Fruit fly (Drosophila melanogaster): ENCODE measurements around the gene neo.

Gene neo

DNA sequence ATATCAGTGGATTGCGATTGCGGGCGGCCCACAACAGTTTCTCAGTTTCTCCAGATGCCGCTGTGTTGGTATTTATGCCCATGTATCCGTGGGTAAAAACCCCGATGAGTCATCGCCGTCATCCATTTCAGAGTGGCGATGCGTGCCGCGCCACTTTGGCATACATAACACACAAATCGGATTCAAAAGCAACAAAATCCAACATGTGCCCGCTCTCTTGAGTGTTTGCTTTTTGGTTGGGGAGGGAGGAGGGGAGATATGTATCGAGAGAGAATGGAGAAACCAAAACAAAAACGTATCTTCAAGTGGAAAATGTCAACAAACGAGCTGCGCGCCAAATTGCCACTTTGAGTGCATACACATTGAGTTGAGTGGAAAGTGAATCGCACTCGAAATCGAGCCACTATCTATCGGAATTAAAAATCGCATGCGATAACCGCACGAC is 47.3 kb upstream of the neo start (continued):
- TF ChIP-seq Hmr (GFP tag; optimal IDR thresholded peaks at IDR 0.05) (peak; percentile 48), NFAT (GFP tag; IDR thresholded peaks at IDR 0.05) (no peak), CG17802 (tag; optimal IDR thresholded peaks at IDR 0.05) (no peak), PHDP (tag; optimal IDR thresholded peaks at IDR 0.05) (peak; percentile 8), schlank (tag; optimal IDR thresholded peaks at IDR 0.05) (no peak), Adf1 (GFP tag; IDR thresholded peaks at IDR 0.05) (peak; percentile 32; the same call in 1 of the 2 replicates), corto (GFP tag; optimal IDR thresholded peaks at IDR 0.05) (no peak), bcd (GFP tag; optimal IDR thresholded peaks at IDR 0.05) (no peak), CG9215 (GFP tag; IDR thresholded peaks at IDR 0.05) (no peak), CG33557 (GFP tag; optimal IDR thresholded peaks at IDR 0.05) (no peak), CG9797 (GFP tag; optimal IDR thresholded peaks at IDR 0.05) (no peak), maf-S (GFP tag; optimal IDR thresholded peaks at IDR 0.05) (no peak), ash1 (GFP tag; optimal IDR thresholded peaks at IDR 0.05) (no peak), nmo (GFP tag; optimal IDR thresholded peaks at IDR 0.05) (no peak), cad (GFP tag; optimal IDR thresholded peaks at IDR 0.05) (no peak), HLH54F (GFP tag; optimal IDR thresholded peaks at IDR 0.05) (no peak), Tbp (GFP tag; optimal IDR thresholded peaks at IDR 0.05) (no peak), CG30403 (GFP tag; optimal IDR thresholded peaks at IDR 0.05) (no peak), hbn (GFP tag; IDR thresholded peaks at IDR 0.05; ENCODE audit: partially characterized antibody) (peak; percentile 42; the same call in 1 of the 2 replicates), CG8290 (GFP tag; optimal IDR thresholded peaks at IDR 0.05) (no peak), CG8290 (tag; optimal IDR thresholded peaks at IDR 0.05) (peak in 1 of 2 experiments; percentile 61), ab (GFP tag; optimal IDR thresholded peaks at IDR 0.05) (no peak), mirr (GFP tag; optimal IDR thresholded peaks at IDR 0.05) (peak; percentile 30), cato (GFP tag; optimal IDR thresholded peaks at IDR 0.05; ENCODE audit: borderline replicate concordance) (no peak), ci (GFP tag; IDR thresholded peaks at IDR 0.05) (peak; percentile 61; the same call in 2 of the 3 replicates), prd (optimal IDR thresholded peaks at IDR 0.05) (no peak), prd (GFP tag; IDR thresholded peaks at IDR 0.05) (no peak), E2f2 (GFP tag; IDR thresholded peaks at IDR 0.05) (peak; percentile 31; the same call in 1 of the 2 replicates), slp2 (GFP tag; optimal IDR thresholded peaks at IDR 0.05) (no peak), gcm (GFP tag; optimal IDR thresholded peaks at IDR 0.05) (peak; percentile 55), Dp (GFP tag; optimal IDR thresholded peaks at IDR 0.05) (peak; percentile 57), hth (optimal IDR thresholded peaks at IDR 0.05) (no peak), ATbp (GFP tag; optimal IDR thresholded peaks at IDR 0.05) (peak; percentile 65), row (GFP tag; IDR thresholded peaks at IDR 0.05) (no peak), CG3847 (GFP tag; IDR thresholded peaks at IDR 0.05) (no peak), CG4820 (GFP tag; optimal IDR thresholded peaks at IDR 0.05) (no peak), Ets65A (GFP tag) (no peak), Fer3 (tag; optimal IDR thresholded peaks at IDR 0.05) (no peak), D (optimal IDR thresholded peaks at IDR 0.05) (no peak), D (GFP tag; optimal IDR thresholded peaks at IDR 0.05) (no peak), hkb (optimal IDR thresholded peaks at IDR 0.05) (no peak), hkb (GFP tag; IDR thresholded peaks at IDR 0.05) (0 out of 2 replicates have a peak, but pooled peaks have one; percentile 18), Jarid2 (GFP tag; optimal IDR thresholded peaks at IDR 0.05) (no peak), da (GFP tag; optimal IDR thresholded peaks at IDR 0.05) (no peak), vnd (GFP tag; IDR thresholded peaks at IDR 0.05; ENCODE audit: partially characterized antibody) (no peak), so (GFP tag; IDR thresholded peaks at IDR 0.05) (peak; percentile 51; the same call in 1 of the 3 replicates), HLH4C (GFP tag; IDR thresholded peaks at IDR 0.05; ENCODE audit: partially characterized antibody) (peak; percentile 33; the same call in 1 of the 3 replicates), zen (tag; optimal IDR thresholded peaks at IDR 0.05) (no peak), CG11093 (GFP tag; IDR thresholded peaks at IDR 0.05) (no peak), Fer1 (GFP tag; optimal IDR thresholded peaks at IDR 0.05) (peak; percentile 44), CG13424 (tag; optimal IDR thresholded peaks at IDR 0.05) (no peak), CG3281 (GFP tag; optimal IDR thresholded peaks at IDR 0.05) (no peak), CG13624 (GFP tag; optimal IDR thresholded peaks at IDR 0.05) (no peak)

Data from whole organism, embryonic.